Fruit fly (Drosophila melanogaster): ENCODE results near the gene Ugt37D1.

dm6 chr2L:16837672-16838071 lies 38.8 kb downstream of the Ugt37D1 start, which contains the start of the genes SclA and SclB:
- TF ChIP-seq h (optimal IDR thresholded peaks at IDR 0.05) (no peak), psq (optimal IDR thresholded peaks at IDR 0.05) (no peak), ttk (optimal IDR thresholded peaks at IDR 0.05) (no peak), insv (optimal IDR thresholded peaks at IDR 0.05) (no peak)

Data from Kc167 (cell line).